Fruit fly (Drosophila melanogaster): Measurements from ENCODE around the gene brv2.

brv2 gene

dm6 chr3L:17322541-17322940 is 22.0 kb downstream of the brv2 start, which contains the start of gene CG13724 (continued):
- TF ChIP-seq cad (GFP tag; optimal IDR thresholded peaks at IDR 0.05) (no peak), CG16863 (GFP tag; optimal IDR thresholded peaks at IDR 0.05) (no peak)

- TF ChIP-seq Dp (GFP tag; optimal IDR thresholded peaks at IDR 0.05): no peak
These were observed 23.8 kb downstream of the brv2 start, which contains the start of gene ND-24L for dm6 chr3L:17320711-17321110. TSS of gene ND-24L (minus strand) at chr3L:17320811.

dm6 chr3L:17316220-17316619 is 28.3 kb downstream of the brv2 start:
- TF ChIP-seq Rfx (GFP tag; IDR thresholded peaks at IDR 0.05): peak; percentile 16; the same call in 1 of the 2 replicates
- TF ChIP-seq CG11504 (tag; optimal IDR thresholded peaks at IDR 0.05): peak; percentile 72
- peak; percentile 65 for TF ChIP-seq abd-A (tag; optimal IDR thresholded peaks at IDR 0.05)
- TF ChIP-seq CG7745 (tag; optimal IDR thresholded peaks at IDR 0.05): no peak
- no peak for TF ChIP-seq unpg (GFP tag; optimal IDR thresholded peaks at IDR 0.05)
- TF ChIP-seq scrt (GFP tag; optimal IDR thresholded peaks at IDR 0.05): peak; percentile 65

DNA sequence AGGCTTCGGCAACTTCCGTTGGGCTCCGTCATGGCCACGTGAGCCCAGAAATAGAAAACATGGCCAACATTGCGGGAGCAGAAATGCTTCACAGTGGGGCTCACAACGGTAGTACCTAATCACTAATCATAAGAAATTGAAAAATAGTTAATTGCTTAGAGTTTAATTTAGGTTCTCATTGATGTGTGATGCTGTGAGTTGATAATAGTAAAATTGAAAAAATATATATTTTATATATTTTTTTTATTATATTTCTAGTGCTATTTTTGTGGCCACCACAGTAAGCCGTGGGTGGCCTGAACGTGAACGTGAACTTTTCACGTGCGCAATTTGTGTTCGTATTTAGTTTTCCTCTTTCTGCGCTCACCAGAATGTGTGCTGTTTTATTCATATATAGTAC is 34.0 kb downstream of the brv2 start:
- TF ChIP-seq crol (GFP tag; IDR thresholded peaks at IDR 0.05) (no peak), crp (GFP tag; optimal IDR thresholded peaks at IDR 0.05) (no peak), jing (GFP tag; optimal IDR thresholded peaks at IDR 0.05) (no peak), abd-A (tag; optimal IDR thresholded peaks at IDR 0.05) (no peak), CG11504 (tag; optimal IDR thresholded peaks at IDR 0.05) (peak; percentile 75), Lhr (GFP tag; optimal IDR thresholded peaks at IDR 0.05) (no peak), prd (optimal IDR thresholded peaks at IDR 0.05) (no peak), prd (GFP tag; IDR thresholded peaks at IDR 0.05) (peak; percentile 67), zf30C (GFP tag; optimal IDR thresholded peaks at IDR 0.05) (no peak), CG7987 (GFP tag; optimal IDR thresholded peaks at IDR 0.05) (no peak), D19A (tag; optimal IDR thresholded peaks at IDR 0.05) (peak; percentile 56), CG8359 (GFP tag; optimal IDR thresholded peaks at IDR 0.05; ENCODE audit: borderline replicate concordance) (no peak), CG11093 (GFP tag; IDR thresholded peaks at IDR 0.05) (0 out of 3 replicates have a peak, but pooled peaks have one; percentile 55), CG8924 (tag; optimal IDR thresholded peaks at IDR 0.05) (peak; percentile 42), Fer1 (GFP tag; optimal IDR thresholded peaks at IDR 0.05) (peak; percentile 82), hbn (GFP tag; IDR thresholded peaks at IDR 0.05; ENCODE audit: partially characterized antibody) (no peak), da (GFP tag; optimal IDR thresholded peaks at IDR 0.05) (no peak), Rx (GFP tag; IDR thresholded peaks at IDR 0.05) (0 out of 2 replicates have a peak, but pooled peaks have one; percentile 2), lilli (GFP tag; optimal IDR thresholded peaks at IDR 0.05) (no peak), dysf (GFP tag; IDR thresholded peaks at IDR 0.05) (peak; percentile 55; the same call in 1 of the 3 replicates), Sox100B (GFP tag; optimal IDR thresholded peaks at IDR 0.05) (peak; percentile 43), CrebB (tag; optimal IDR thresholded peaks at IDR 0.05) (no peak), nom (GFP tag; optimal IDR thresholded peaks at IDR 0.05) (no peak), ttk (GFP tag; IDR thresholded peaks at IDR 0.05) (0 out of 2 replicates have a peak, but pooled peaks have one; percentile 31), MESR4 (GFP tag; optimal IDR thresholded peaks at IDR 0.05) (no peak), insv (GFP tag; optimal IDR thresholded peaks at IDR 0.05) (no peak), CG16863 (GFP tag; optimal IDR thresholded peaks at IDR 0.05) (no peak), CG1832 (GFP tag; optimal IDR thresholded peaks at IDR 0.05) (no peak), C15 (GFP tag; IDR thresholded peaks at IDR 0.05) (0 out of 3 replicates have a peak, but pooled peaks have one; percentile 8), sqz (GFP tag; optimal IDR thresholded peaks at IDR 0.05) (no peak), onecut (GFP tag; IDR thresholded peaks at IDR 0.05) (peak; percentile 23; the same call in 1 of the 2 replicates), CG6791 (GFP tag; IDR thresholded peaks at IDR 0.05; ENCODE audit: partially characterized antibody) (no peak), pfk (GFP tag; optimal IDR thresholded peaks at IDR 0.05) (no peak), CG13624 (GFP tag; optimal IDR thresholded peaks at IDR 0.05) (no peak), CG1792 (GFP tag; optimal IDR thresholded peaks at IDR 0.05) (no peak), Dref (GFP tag; IDR thresholded peaks at IDR 0.05) (no peak), E2f1 (GFP tag; IDR thresholded peaks at IDR 0.05) (no peak), cad (GFP tag; optimal IDR thresholded peaks at IDR 0.05) (no peak), CG2129 (GFP tag; IDR thresholded peaks at IDR 0.05; ENCODE audit: partially characterized antibody) (no peak)
